Worm (Caenorhabditis elegans) whole organism, L2 larva: ENCODE measurements around the gene aptf-3.
A peak's percentile ranks its signal among the peaks of the same experiment; 100 is the strongest.

Experiments
- F13H6.1 ChIP-seq: sonication (generic microtip); optimal IDR thresholded peaks from 2 replicates; lab custom pipeline; 2016; ENCODE audit warnings: missing genetic modification characterization, missing compliant biosample characterization
- blmp-1 ChIP-seq: sonication (generic microtip); optimal IDR thresholded peaks from 2 replicates; lab custom pipeline; 2017; ENCODE audit warnings: missing genetic modification characterization, mild to moderate bottlenecking, missing compliant biosample characterization, antibody characterized with exemption, moderate library complexity; ENCODE audit not compliant: insufficient read depth
- nhr-129 ChIP-seq: fragments of 150-350 bp; optimal IDR thresholded peaks from 2 replicates; lab custom pipeline; 2014; ENCODE audit warnings: missing biosample characterization, missing genetic modification characterization
- nhr-237 ChIP-seq: fragments of 150-350 bp; optimal IDR thresholded peaks from 2 replicates; lab custom pipeline; 2014; ENCODE audit warnings: missing biosample characterization, missing genetic modification characterization
- nhr-77 ChIP-seq: fragments of 150-350 bp; optimal IDR thresholded peaks from 2 replicates; lab custom pipeline; 2014; ENCODE audit warnings: missing biosample characterization, missing genetic modification characterization

ce11 chrII:8587660-8588230 is 6.2 kb upstream of the aptf-3 start:
- TF ChIP-seq nhr-129 (tag; lab: Kevin White, UChicago) (peak; percentile 21), blmp-1 (tag; lab: Kevin White, UChicago) (no peak), F13H6.1 (tag; lab: Kevin White, UChicago) (peak; percentile 11), nhr-77 (tag; lab: Kevin White, UChicago) (no peak), nhr-237 (tag; lab: Kevin White, UChicago) (no peak)
